1 worm cellular context compared by ENCODE assay signal in genomic region chrIV:17268628-17269027, ce11.
TF ChIP-seq lines count a peak whose summit lies in the region.

No protein-coding gene starts in this region.

TF ChIP-seq in whole organism, L4 larva, 104 proteins besides CTCF, POLR2A, EP300 and RAD21 (continued from another document):
- TF ChIP-seq lin-13 (GFP tag; optimal IDR thresholded peaks at IDR 0.05; lab: Kevin White, UChicago) (peak; percentile 13), fkh-10 (GFP tag; optimal IDR thresholded peaks at IDR 0.05; lab: Kevin White, UChicago) (no peak), Y105C5A.15 (GFP tag; IDR thresholded peaks at IDR 0.05; lab: Robert Waterston, UW) (no peak), unc-130 (GFP tag; optimal IDR thresholded peaks at IDR 0.05; lab: Kevin White, UChicago) (no peak), F37D6.2 (tag; optimal IDR thresholded peaks at IDR 0.05; lab: Kevin White, UChicago) (no peak), zag-1 (tag; optimal IDR thresholded peaks at IDR 0.05; lab: Kevin White, UChicago) (no peak)
